Worm (Caenorhabditis elegans) whole organism, young adult: Measurements from ENCODE around the gene T21E8.7.

ENCODE experiments used
- B0336.3 ChIP-seq: fragments of 200-800 bp; sonication (Bioruptor generic); IDR thresholded peaks from 2 replicates; pipeline ENCODE4 v1.3.6; 2022; ENCODE audit warnings: missing genetic modification characterization, missing compliant biosample characterization
- F37B4.10 ChIP-seq: fragments of 200-800 bp; sonication (Bioruptor generic); IDR thresholded peaks from 2 replicates; pipeline ENCODE4 v1.3.6; 2022; ENCODE audit warnings: missing genetic modification characterization, missing compliant biosample characterization
- F52B5.7 ChIP-seq: sonication (generic microtip); optimal IDR thresholded peaks from 2 replicates; lab custom pipeline; 2016; ENCODE audit warnings: mild to moderate bottlenecking, missing genetic modification characterization, missing compliant biosample characterization
- F57C9.4 ChIP-seq: sonication (generic microtip); optimal IDR thresholded peaks from 2 replicates; lab custom pipeline; 2017; ENCODE audit warnings: mild to moderate bottlenecking, missing genetic modification characterization, missing compliant biosample characterization
- Y53F4B.3 ChIP-seq: fragments of 200-800 bp; sonication (Bioruptor generic); IDR thresholded peaks from 2 replicates; pipeline ENCODE4 v1.3.6; 2022; ENCODE audit warnings: missing genetic modification reagents, missing genetic modification characterization, missing compliant biosample characterization
- Y95B8A.8 ChIP-seq: fragments of 200-800 bp; sonication (Bioruptor generic); IDR thresholded peaks from 2 replicates; pipeline ENCODE4 v1.3.6; 2022; ENCODE audit warnings: missing genetic modification reagents, missing genetic modification characterization, missing compliant biosample characterization
- aptf-3 ChIP-seq: fragments of 200-800 bp; sonication (Bioruptor generic); IDR thresholded peaks from 2 replicates; pipeline ENCODE4 v1.3.6; 2022; ENCODE audit warnings: missing genetic modification characterization, missing compliant biosample characterization
- athp-1 ChIP-seq: sonication (generic microtip); optimal IDR thresholded peaks from 2 replicates; lab custom pipeline; 2017; ENCODE audit warnings: mild to moderate bottlenecking, missing genetic modification characterization, missing compliant biosample characterization
- attf-5 ChIP-seq: fragments of 200-800 bp; sonication (Bioruptor generic); optimal IDR thresholded peaks from 2 replicates; lab custom pipeline; 2018; ENCODE audit warnings: mild to moderate bottlenecking, missing genetic modification characterization, missing compliant biosample characterization
- bed-1 ChIP-seq: fragments of 200-800 bp; sonication (Bioruptor generic); IDR thresholded peaks from 2 replicates; pipeline ENCODE4 v1.3.6; 2022; ENCODE audit warnings: missing genetic modification reagents, missing genetic modification characterization, missing compliant biosample characterization
- ccch-3 ChIP-seq: fragments of 200-800 bp; sonication (Bioruptor generic); optimal IDR thresholded peaks from 2 replicates; lab custom pipeline; 2018; ENCODE audit warnings: mild to moderate bottlenecking, missing genetic modification characterization, missing compliant biosample characterization
- ceh-40 ChIP-seq: fragments of 200-800 bp; sonication (Bioruptor generic); IDR thresholded peaks from 2 replicates; pipeline ENCODE4 v1.3.6; 2022; ENCODE audit warnings: missing genetic modification characterization, missing compliant biosample characterization
- die-1 ChIP-seq: sonication (generic microtip); optimal IDR thresholded peaks from 2 replicates; lab custom pipeline; 2016; ENCODE audit warnings: missing genotype, mild to moderate bottlenecking, missing genetic modification characterization, missing compliant biosample characterization
- dox-1 ChIP-seq: fragments of 200-800 bp; sonication (Bioruptor generic); IDR thresholded peaks from 2 replicates; pipeline ENCODE4 v1.3.6; 2022; ENCODE audit warnings: missing genetic modification reagents, missing genetic modification characterization, missing compliant biosample characterization
- egrh-3 ChIP-seq: fragments of 200-800 bp; sonication (Bioruptor generic); IDR thresholded peaks from 2 replicates; pipeline ENCODE4 v1.3.6; 2022; ENCODE audit warnings: missing genetic modification reagents, missing genetic modification characterization, missing compliant biosample characterization
- hlh-12 ChIP-seq: sonication (generic microtip); optimal IDR thresholded peaks from 2 replicates; lab custom pipeline; 2016; ENCODE audit warnings: missing genetic modification characterization, missing compliant biosample characterization
- hmg-1.2 ChIP-seq: fragments of 200-800 bp; sonication (Bioruptor generic); IDR thresholded peaks from 2 replicates; pipeline ENCODE4 v1.3.6; 2022; ENCODE audit warnings: missing genetic modification reagents, missing genetic modification characterization, missing compliant biosample characterization
- let-607 ChIP-seq, 2 experiments: fragments of 200-800 bp in 1 of 2; sonication (Bioruptor generic) in 1 of 2; sonication (generic microtip) in 1 of 2; optimal IDR thresholded peaks; 2 replicates each; lab custom pipeline; 2016 to 2018; ENCODE audit warnings: mild to moderate bottlenecking in 2 of 2, missing compliant biosample characterization in 2 of 2, missing genetic modification characterization in 2 of 2, moderate library complexity in 2 of 2, missing genotype in 1 of 2
- lin-40 ChIP-seq: sonication (generic microtip); optimal IDR thresholded peaks from 2 replicates; lab custom pipeline; 2016; ENCODE audit warnings: missing genetic modification characterization, mild to moderate bottlenecking, missing compliant biosample characterization, missing genotype, missing genetic modification reagents
- mxl-1 ChIP-seq: sonication (generic microtip); optimal IDR thresholded peaks from 2 replicates; lab custom pipeline; 2016; ENCODE audit warnings: missing genetic modification characterization, missing compliant biosample characterization
- nfyb-1 ChIP-seq: fragments of 200-800 bp; sonication (Bioruptor generic); IDR thresholded peaks from 2 replicates; pipeline ENCODE4 v1.3.6; 2022; ENCODE audit warnings: missing genetic modification reagents, missing genetic modification characterization, missing compliant biosample characterization
- nhr-120 ChIP-seq: fragments of 200-800 bp; sonication (Bioruptor generic); IDR thresholded peaks from 2 replicates; pipeline ENCODE4 v1.3.6; 2022; ENCODE audit warnings: missing genetic modification characterization, missing compliant biosample characterization
- nhr-80 ChIP-seq: sonication (generic microtip); optimal IDR thresholded peaks from 2 replicates; lab custom pipeline; 2016; ENCODE audit warnings: missing genetic modification characterization, missing compliant biosample characterization
- nhr-90 ChIP-seq: sonication (generic microtip); optimal IDR thresholded peaks from 2 replicates; lab custom pipeline; 2016; ENCODE audit warnings: missing genotype, mild to moderate bottlenecking, missing genetic modification characterization, missing compliant biosample characterization
- sdz-38 ChIP-seq: sonication (generic microtip); optimal IDR thresholded peaks from 2 replicates; lab custom pipeline; 2016; ENCODE audit warnings: missing genotype, missing genetic modification characterization, missing compliant biosample characterization
- snpc-1.1 ChIP-seq: sonication (generic microtip); optimal IDR thresholded peaks from 2 replicates; lab custom pipeline; 2017; ENCODE audit warnings: missing genetic modification characterization, mild to moderate bottlenecking, missing compliant biosample characterization, antibody characterized with exemption, moderate library complexity, missing genotype, missing genetic modification reagents; ENCODE audit not compliant: insufficient read depth
- sptf-2 ChIP-seq: fragments of 200-800 bp; sonication (Bioruptor generic); optimal IDR thresholded peaks from 2 replicates; lab custom pipeline; 2018; ENCODE audit warnings: mild to moderate bottlenecking, missing genetic modification characterization, missing compliant biosample characterization
- unc-62 ChIP-seq: fragments of 150-350 bp; optimal IDR thresholded peaks from 2 replicates; lab custom pipeline; 2014; ENCODE audit warnings: missing biosample characterization, missing genetic modification reagents, missing genetic modification characterization

T21E8.7 gene

DNA sequence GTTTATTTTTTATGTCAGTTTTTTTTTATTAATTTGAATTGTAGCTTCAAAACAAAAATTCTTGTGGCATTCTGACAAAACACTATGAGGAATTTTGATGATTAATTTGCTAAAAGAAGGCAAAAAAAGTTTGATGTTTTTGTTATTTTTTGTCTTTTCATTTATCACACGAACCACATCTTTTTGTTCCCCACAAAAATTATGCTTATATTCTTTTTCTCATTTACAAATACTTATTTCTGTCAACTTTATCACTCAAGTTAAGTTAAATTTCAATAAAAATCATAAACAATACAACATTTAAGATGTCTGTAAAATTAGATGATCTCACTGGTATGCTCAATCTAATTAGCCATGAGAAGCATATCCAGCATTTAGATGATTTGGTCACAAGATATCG lies 4.9 kb downstream of the T21E8.7 start, which contains the start of gene F47B10.6 (continued):
- no peak for TF ChIP-seq F37B4.10 (GFP tag; lab: Robert Waterston, UW)
- TF ChIP-seq, all 124 proteins: peak for 0

DNA sequence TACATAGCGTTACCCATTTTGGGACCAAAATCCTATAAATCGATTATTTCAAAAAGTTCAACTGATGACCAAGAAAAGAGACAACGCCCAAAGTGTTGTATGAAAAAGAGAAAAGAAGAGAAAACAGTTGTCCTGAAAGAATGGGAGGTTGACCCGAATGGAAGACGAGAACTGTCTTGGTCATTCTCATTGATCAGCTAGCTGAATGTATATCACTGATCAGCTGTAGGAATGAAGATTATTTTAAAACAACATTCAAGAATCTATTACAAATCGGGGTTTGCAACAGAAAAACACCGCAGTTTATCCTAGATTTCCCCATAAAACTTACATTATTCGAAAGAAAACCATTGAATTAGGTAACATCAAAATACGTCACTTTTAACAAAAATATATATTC lies 7.2 kb downstream of the T21E8.7 start, which contains the start of gene F47B10.5:
Gene F47B10.5, minus strand, starts transcription at position 101 of the 400 bp plus-strand sequence.
- TF ChIP-seq F52B5.7 (tag; lab: Kevin White, UChicago) (no peak), bed-1 (no peak), let-607 (tag; optimal IDR thresholded peaks at IDR 0.05; lab: Kevin White, UChicago) (no peak)

ce11 chrX:10890965-10891364 lies 7.7 kb downstream of the T21E8.7 start, which contains the start of gene F47B10.4:
Gene F47B10.4 (plus strand): TSS chrX:10891265.
- TF ChIP-seq Y95B8A.8 (GFP tag; lab: Robert Waterston, UW), result no peak
- no peak for TF ChIP-seq athp-1 (tag; lab: Kevin White, UChicago)
- TF ChIP-seq egrh-3, result no peak
- TF ChIP-seq mxl-1 (tag; lab: Kevin White, UChicago), result no peak
- TF ChIP-seq sptf-2 (GFP tag; lab: Kevin White, UChicago), result no peak
- TF ChIP-seq aptf-3, result no peak

DNA sequence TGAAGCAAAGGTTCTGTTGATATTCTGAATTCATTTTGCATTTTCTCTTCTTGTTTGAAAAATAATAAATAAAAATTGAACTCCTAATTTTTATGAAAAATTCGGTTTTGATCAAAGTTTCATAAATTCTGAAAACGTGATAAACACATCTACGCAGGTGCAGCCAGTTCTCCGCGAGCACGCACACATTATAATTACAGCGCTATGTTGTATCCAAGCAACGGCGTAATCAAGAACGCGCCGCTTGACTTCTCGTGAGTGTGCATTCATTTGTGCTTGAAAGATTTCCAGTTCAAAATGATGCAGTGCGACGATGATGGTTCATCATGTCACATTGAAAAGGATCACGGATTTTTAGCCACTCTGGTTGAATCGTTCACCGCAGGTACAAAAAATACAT lies 8.6 kb downstream of the T21E8.7 start, which contains the start of gene F47B10.3:
Gene F47B10.3, plus strand, starts transcription at position 301 of the 400 bp plus-strand sequence.
- no peak for TF ChIP-seq hlh-12 (tag; lab: Kevin White, UChicago)
- TF ChIP-seq nhr-120 (GFP tag; lab: Robert Waterston, UW), result no peak
- TF ChIP-seq egrh-3, result no peak
- no peak for TF ChIP-seq sdz-38 (tag; lab: Kevin White, UChicago)
- no peak for TF ChIP-seq nfyb-1 (GFP tag; lab: Robert Waterston, UW)
- no peak for TF ChIP-seq ccch-3 (GFP tag; lab: Kevin White, UChicago)
- TF ChIP-seq F57C9.4 (tag; lab: Kevin White, UChicago), result no peak
- TF ChIP-seq attf-5 (GFP tag; lab: Kevin White, UChicago), result no peak
- no peak for TF ChIP-seq hmg-1.2 (GFP tag; lab: Robert Waterston, UW)
- TF ChIP-seq unc-62 (GFP tag; lab: Kevin White, UChicago), result no peak
- no peak for TF ChIP-seq die-1
- no peak for TF ChIP-seq mxl-1 (tag; lab: Kevin White, UChicago)
- TF ChIP-seq nhr-90 (tag; lab: Kevin White, UChicago), result no peak

DNA sequence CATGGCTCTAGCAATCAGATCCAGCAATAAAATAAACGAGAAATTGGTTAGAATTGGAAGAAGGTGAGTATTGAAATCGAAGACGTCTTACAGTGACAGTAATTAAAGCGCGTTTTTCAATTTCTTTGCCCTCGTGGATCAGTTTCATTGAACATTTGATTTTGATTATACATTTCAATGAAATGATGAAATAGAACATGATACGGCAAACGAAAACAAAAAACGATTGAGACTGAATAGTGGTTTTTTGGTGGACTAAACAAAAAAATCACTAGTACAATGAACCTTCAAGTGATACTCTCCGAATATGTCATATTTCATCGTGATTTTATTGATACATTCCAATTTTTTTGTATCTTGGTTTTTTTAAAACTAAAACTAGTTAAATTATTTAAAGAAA lies 13.2 kb downstream of the T21E8.7 start, which contains the start of gene haly-1:
Gene haly-1, minus strand, starts transcription at position 101 of the 400 bp plus-strand sequence.
- TF ChIP-seq snpc-1.1 (tag; lab: Kevin White, UChicago) (no peak), ceh-40 (GFP tag; lab: Robert Waterston, UW) (no peak), Y53F4B.3 (GFP tag; lab: Robert Waterston, UW) (no peak)

- TF ChIP-seq B0336.3 (no peak), dox-1 (GFP tag; lab: Robert Waterston, UW) (peak; percentile 45), lin-40 (peak; percentile 8), nhr-80 (peak; percentile 85)
Observed at ce11 chrX:10900079-10900724, 16.9 kb downstream of the T21E8.7 start, which contains the start of gene suca-1. Gene suca-1 (minus strand): TSS chrX:10900114.
